Worm (Caenorhabditis elegans) whole organism, late embryonic: ENCODE results near the gene D2063.1.

Source experiments
- C08G9.2 ChIP-seq: sonication (generic microtip); optimal IDR thresholded peaks from 2 replicates; lab custom pipeline; 2016; ENCODE audit warnings: mild to moderate bottlenecking, missing genetic modification characterization, moderate library complexity, missing compliant biosample characterization
- C38D4.7 ChIP-seq: fragments of 200-800 bp; sonication (Bioruptor generic); optimal IDR thresholded peaks from 2 replicates; lab custom pipeline; 2018; ENCODE audit warnings: mild to moderate bottlenecking, missing genetic modification characterization, moderate library complexity, missing compliant biosample characterization
- F13H6.1 ChIP-seq: sonication (generic microtip); optimal IDR thresholded peaks from 2 replicates; lab custom pipeline; 2016; ENCODE audit warnings: missing genetic modification characterization, missing compliant biosample characterization
- K02D7.2 ChIP-seq: sonication (generic microtip); optimal IDR thresholded peaks from 2 replicates; lab custom pipeline; 2017; ENCODE audit warnings: mild to moderate bottlenecking, missing genetic modification characterization, missing compliant biosample characterization
- K09A11.1 ChIP-seq: sonication (generic microtip); optimal IDR thresholded peaks from 2 replicates; lab custom pipeline; 2017; ENCODE audit warnings: antibody characterized with exemption, mild to moderate bottlenecking, missing genetic modification characterization, missing compliant biosample characterization; ENCODE audit not compliant: insufficient read depth
- Y22D7AL.16 ChIP-seq: sonication (generic microtip); optimal IDR thresholded peaks from 2 replicates; lab custom pipeline; 2016; ENCODE audit warnings: missing genetic modification characterization, missing compliant biosample characterization
- ama-1 ChIP-seq: fragments of 150-350 bp; optimal IDR thresholded peaks from 2 replicates; lab custom pipeline; 2014
- ceh-18 ChIP-seq: sonication (generic microtip); optimal IDR thresholded peaks from 2 replicates; lab custom pipeline; 2016; ENCODE audit warnings: missing genetic modification characterization, missing compliant biosample characterization
- ceh-2 ChIP-seq: sonication (generic microtip); optimal IDR thresholded peaks from 2 replicates; lab custom pipeline; 2016; ENCODE audit warnings: missing genotype, missing genetic modification characterization, missing compliant biosample characterization
- ceh-24 ChIP-seq: sonication (generic microtip); optimal IDR thresholded peaks from 2 replicates; lab custom pipeline; 2016; ENCODE audit warnings: mild to moderate bottlenecking, missing genetic modification characterization, missing compliant biosample characterization
- ceh-30 ChIP-seq: fragments of 150-350 bp; optimal IDR thresholded peaks from 2 replicates; lab custom pipeline; 2014; ENCODE audit warnings: missing biosample characterization, missing genetic modification characterization
- ceh-31 ChIP-seq: sonication (generic microtip); optimal IDR thresholded peaks from 2 replicates; lab custom pipeline; 2016; ENCODE audit warnings: missing genetic modification characterization, missing compliant biosample characterization
- ceh-48 ChIP-seq: sonication (generic microtip); optimal IDR thresholded peaks from 2 replicates; lab custom pipeline; 2016; ENCODE audit warnings: missing genetic modification characterization, inconsistent platforms, missing compliant biosample characterization
- che-1 ChIP-seq: sonication (generic microtip); optimal IDR thresholded peaks from 2 replicates; lab custom pipeline; 2016; ENCODE audit warnings: mild to moderate bottlenecking, missing genetic modification characterization, missing compliant biosample characterization
- dve-1 ChIP-seq: sonication (generic microtip); optimal IDR thresholded peaks from 2 replicates; lab custom pipeline; 2017; ENCODE audit warnings: antibody characterized with exemption, mild to moderate bottlenecking, missing genetic modification characterization, missing compliant biosample characterization
- ets-4 ChIP-seq: sonication (generic microtip); optimal IDR thresholded peaks from 2 replicates; lab custom pipeline; 2016; ENCODE audit warnings: missing genetic modification characterization, missing compliant biosample characterization
- fkh-10 ChIP-seq: fragments of 150-350 bp; optimal IDR thresholded peaks from 2 replicates; lab custom pipeline; 2014; ENCODE audit warnings: missing biosample characterization, missing genetic modification reagents, missing genetic modification characterization
- gmeb-2 ChIP-seq: sonication (generic microtip); optimal IDR thresholded peaks from 2 replicates; lab custom pipeline; 2016; ENCODE audit warnings: missing genetic modification characterization, inconsistent platforms, missing compliant biosample characterization
- hlh-15 ChIP-seq: sonication (generic microtip); optimal IDR thresholded peaks from 2 replicates; lab custom pipeline; 2016; ENCODE audit warnings: missing genetic modification characterization, missing compliant biosample characterization
- hlh-30 ChIP-seq: sonication (generic microtip); optimal IDR thresholded peaks from 2 replicates; lab custom pipeline; 2017; ENCODE audit warnings: antibody characterized with exemption, missing genetic modification characterization, missing compliant biosample characterization; ENCODE audit not compliant: insufficient read depth
- lim-6 ChIP-seq: sonication (generic microtip); optimal IDR thresholded peaks from 2 replicates; lab custom pipeline; 2016; ENCODE audit warnings: missing genetic modification characterization, missing compliant biosample characterization
- lin-11 ChIP-seq: fragments of 200-800 bp; sonication (Bioruptor generic); optimal IDR thresholded peaks from 2 replicates; lab custom pipeline; 2018; ENCODE audit warnings: mild to moderate bottlenecking, missing genetic modification characterization, missing compliant biosample characterization
- madf-2 ChIP-seq: sonication (generic microtip); optimal IDR thresholded peaks from 2 replicates; lab custom pipeline; 2017; ENCODE audit warnings: missing genetic modification characterization, missing compliant biosample characterization
- nfya-1 ChIP-seq: sonication (generic microtip); optimal IDR thresholded peaks from 2 replicates; lab custom pipeline; 2017; ENCODE audit warnings: missing genetic modification characterization, mild to moderate bottlenecking, missing compliant biosample characterization, antibody characterized with exemption, moderate library complexity
- nhr-11 ChIP-seq: fragments of 150-350 bp; optimal IDR thresholded peaks from 2 replicates; lab custom pipeline; 2014; ENCODE audit warnings: missing biosample characterization, missing genetic modification characterization
- nhr-232 ChIP-seq: sonication (generic microtip); optimal IDR thresholded peaks from 2 replicates; lab custom pipeline; 2016; ENCODE audit warnings: missing genetic modification characterization, missing compliant biosample characterization
- pag-3 ChIP-seq: sonication (generic microtip); optimal IDR thresholded peaks from 2 replicates; lab custom pipeline; 2016; ENCODE audit warnings: missing compliant biosample characterization, missing genetic modification characterization, borderline replicate concordance
- pax-1 ChIP-seq: fragments of 150-350 bp; optimal IDR thresholded peaks from 2 replicates; lab custom pipeline; 2014; ENCODE audit warnings: missing biosample characterization, missing genetic modification characterization
- pha-2 ChIP-seq: sonication (generic microtip); optimal IDR thresholded peaks from 2 replicates; lab custom pipeline; 2017; ENCODE audit warnings: mild to moderate bottlenecking, missing genetic modification characterization, missing compliant biosample characterization
- pqm-1 ChIP-seq: sonication (generic microtip); optimal IDR thresholded peaks from 2 replicates; lab custom pipeline; 2016; ENCODE audit warnings: missing genetic modification characterization, missing compliant biosample characterization
- pros-1 ChIP-seq: fragments of 150-350 bp; optimal IDR thresholded peaks from 2 replicates; lab custom pipeline; 2014; ENCODE audit warnings: missing biosample characterization, missing genetic modification reagents, missing genetic modification characterization
- ref-2 ChIP-seq: sonication (generic microtip); optimal IDR thresholded peaks from 2 replicates; lab custom pipeline; 2016; ENCODE audit warnings: missing genetic modification characterization, missing compliant biosample characterization
- sox-4 ChIP-seq: sonication (generic microtip); optimal IDR thresholded peaks from 2 replicates; lab custom pipeline; 2017; ENCODE audit warnings: mild to moderate bottlenecking, missing genetic modification characterization, inconsistent platforms, missing compliant biosample characterization
- tbx-2 ChIP-seq: sonication (generic microtip); optimal IDR thresholded peaks from 2 replicates; lab custom pipeline; 2016; ENCODE audit warnings: missing genetic modification characterization, missing compliant biosample characterization
- tbx-7 ChIP-seq: sonication (generic microtip); optimal IDR thresholded peaks from 2 replicates; lab custom pipeline; 2016; ENCODE audit warnings: missing genotype, missing genetic modification characterization, missing compliant biosample characterization
- unc-42 ChIP-seq: sonication (generic microtip); optimal IDR thresholded peaks from 2 replicates; lab custom pipeline; 2016; ENCODE audit warnings: missing genotype, missing genetic modification characterization, missing compliant biosample characterization
- ztf-16 ChIP-seq: sonication (generic microtip); optimal IDR thresholded peaks from 2 replicates; lab custom pipeline; 2017; ENCODE audit warnings: missing genetic modification characterization, missing compliant biosample characterization

The D2063.1 gene

ce11 chrV:4299741-4300140, 27.2 kb upstream of the D2063.1 start, which contains the start of gene ZC132.3:
TSS of gene ZC132.3 (minus strand) at chrV:4299841.
- TF ChIP-seq K02D7.2 = no peak
- TF ChIP-seq ceh-2 (tag; lab: Kevin White, UChicago) = no peak
- TF ChIP-seq F13H6.1 (tag; lab: Kevin White, UChicago) = no peak
- no peak for TF ChIP-seq lin-11 (tag; lab: Kevin White, UChicago)
- TF ChIP-seq pag-3 (tag; lab: Kevin White, UChicago) = no peak
- TF ChIP-seq che-1 = no peak
- TF ChIP-seq ztf-16 (tag; lab: Kevin White, UChicago) = no peak

ce11 chrV:4302842-4303241, 24.1 kb upstream of the D2063.1 start:
- no peak for TF ChIP-seq ztf-16 (tag; lab: Kevin White, UChicago)

- no peak for TF ChIP-seq ama-1 (lab: Kevin White, UChicago)
- no peak for TF ChIP-seq pha-2
- TF ChIP-seq hlh-30 (tag; lab: Kevin White, UChicago) = no peak
- TF ChIP-seq ceh-30 (tag; lab: Kevin White, UChicago) = no peak
- TF ChIP-seq, all 69 proteins: peak for 0
These were observed 23.1 kb upstream of the D2063.1 start for ce11 chrV:4303793-4304192.

- no peak for TF ChIP-seq pros-1 (tag; lab: Kevin White, UChicago)
- no peak for TF ChIP-seq nfya-1
- TF ChIP-seq gmeb-2 = no peak
- TF ChIP-seq nhr-232 (tag; lab: Kevin White, UChicago) = no peak
- TF ChIP-seq ceh-24 (tag; lab: Kevin White, UChicago) = no peak
- TF ChIP-seq nhr-11 (tag; lab: Kevin White, UChicago) = no peak
- no peak for TF ChIP-seq pqm-1 (tag; lab: Kevin White, UChicago)
- no peak for TF ChIP-seq ceh-31 (tag; lab: Kevin White, UChicago)
- no peak for TF ChIP-seq K02D7.2
- TF ChIP-seq ceh-2 (tag; lab: Kevin White, UChicago) = no peak
- TF ChIP-seq, all 69 proteins: peak for 0
These were observed 22.7 kb upstream of the D2063.1 start for ce11 chrV:4304240-4304639.

ce11 chrV:4315057-4315456, 11.9 kb upstream of the D2063.1 start, which contains the start of gene srh-192:
TSS of gene srh-192 (minus strand) at chrV:4315157.
- TF ChIP-seq sox-4 (tag; lab: Kevin White, UChicago) = no peak
- no peak for TF ChIP-seq fkh-10 (GFP tag; lab: Kevin White, UChicago)
- no peak for TF ChIP-seq ceh-18 (tag; lab: Kevin White, UChicago)
- no peak for TF ChIP-seq ref-2 (tag; lab: Kevin White, UChicago)
- TF ChIP-seq madf-2 (tag; lab: Kevin White, UChicago) = no peak
- TF ChIP-seq C38D4.7 (GFP tag; lab: Kevin White, UChicago) = no peak
- TF ChIP-seq ets-4 (tag; lab: Kevin White, UChicago) = no peak
- no peak for TF ChIP-seq pha-2
- no peak for TF ChIP-seq C08G9.2 (tag; lab: Kevin White, UChicago)
- TF ChIP-seq K09A11.1 (tag; lab: Kevin White, UChicago) = no peak
- TF ChIP-seq dve-1 (tag; lab: Kevin White, UChicago) = no peak
- TF ChIP-seq hlh-15 (tag; lab: Kevin White, UChicago) = no peak
- TF ChIP-seq Y22D7AL.16 (tag; lab: Kevin White, UChicago) = no peak
- no peak for TF ChIP-seq pax-1 (tag; lab: Kevin White, UChicago)
- TF ChIP-seq ceh-48 (tag; lab: Kevin White, UChicago) = no peak

- TF ChIP-seq lim-6 (tag; lab: Kevin White, UChicago) (no peak), unc-42 (tag; lab: Kevin White, UChicago) (no peak), madf-2 (tag; lab: Kevin White, UChicago) (no peak), tbx-7 (no peak), fkh-10 (GFP tag; lab: Kevin White, UChicago) (no peak), pros-1 (tag; lab: Kevin White, UChicago) (no peak), ceh-2 (tag; lab: Kevin White, UChicago) (no peak), gmeb-2 (no peak), hlh-15 (tag; lab: Kevin White, UChicago) (no peak), tbx-2 (tag; lab: Kevin White, UChicago) (no peak)
These were observed 7.1 kb upstream of the D2063.1 start, which contains the start of gene ZC132.9 for ce11 chrV:4319867-4320266. TSS of gene ZC132.9 (minus strand) at chrV:4319967.
